Worm (Caenorhabditis elegans) whole organism, L3 larva: ENCODE measurements around the gene Y57A10A.31.

Experiments
- ZK546.5 ChIP-seq: sonication (generic microtip); optimal IDR thresholded peaks from 2 replicates; lab custom pipeline; 2017; ENCODE audit warnings: missing biosample characterization, missing genetic modification characterization
- aly-2 ChIP-seq: fragments of 150-350 bp; optimal IDR thresholded peaks from 2 replicates; lab custom pipeline; 2014; ENCODE audit warnings: missing biosample characterization, missing genetic modification characterization
- ama-1 ChIP-seq: fragments of 150-350 bp; optimal IDR thresholded peaks from 2 replicates; lab custom pipeline; 2018
- ceh-16 ChIP-seq: sonication (generic microtip); optimal IDR thresholded peaks from 2 replicates; lab custom pipeline; 2017; ENCODE audit warnings: missing biosample characterization, missing genetic modification characterization
- ceh-28 ChIP-seq: fragments of 150-350 bp; optimal IDR thresholded peaks from 2 replicates; lab custom pipeline; 2014; ENCODE audit warnings: missing biosample characterization, missing genetic modification reagents, missing genetic modification characterization
- ceh-82 ChIP-seq: fragments of 150-350 bp; optimal IDR thresholded peaks from 2 replicates; lab custom pipeline; 2014; ENCODE audit warnings: missing biosample characterization, missing genetic modification characterization
- ceh-9 ChIP-seq: sonication (generic microtip); optimal IDR thresholded peaks from 2 replicates; lab custom pipeline; 2018; ENCODE audit warnings: missing biosample characterization, missing genetic modification characterization
- daf-12 ChIP-seq: fragments of 150-350 bp; optimal IDR thresholded peaks from 2 replicates; lab custom pipeline; 2014; ENCODE audit warnings: missing biosample characterization, missing genetic modification reagents, missing genetic modification characterization
- egl-27 ChIP-seq: sonication (generic microtip); optimal IDR thresholded peaks from 4 replicates; lab custom pipeline; 2017; ENCODE audit warnings: missing biosample characterization, missing genetic modification reagents, missing genetic modification characterization
- egl-5 ChIP-seq: fragments of 150-350 bp; optimal IDR thresholded peaks from 2 replicates; lab custom pipeline; 2017; ENCODE audit warnings: missing biosample characterization, missing genetic modification reagents, missing genetic modification characterization, inconsistent platforms
- elt-1 ChIP-seq: fragments of 150-350 bp; optimal IDR thresholded peaks from 2 replicates; lab custom pipeline; 2014; ENCODE audit warnings: missing biosample characterization, missing genetic modification characterization
- elt-3 ChIP-seq, 3 experiments: fragments of 150-350 bp in 1 of 3; sonication (generic microtip) in 2 of 3; optimal IDR thresholded peaks; 2 replicates in 2 of 3; 4 replicates in 1 of 3; lab custom pipeline; 2014 to 2017; ENCODE audit warnings: missing biosample characterization in 3 of 3, missing genetic modification characterization in 3 of 3
- eor-1 ChIP-seq, 2 experiments: fragments of 150-350 bp; optimal IDR thresholded peaks; 2 replicates each; lab custom pipeline; 2014 to 2018; ENCODE audit warnings: missing biosample characterization in 2 of 2, missing genetic modification characterization in 2 of 2
- fkh-10 ChIP-seq: sonication (generic microtip); optimal IDR thresholded peaks from 2 replicates; lab custom pipeline; 2017; ENCODE audit warnings: missing biosample characterization, missing genetic modification reagents, missing genetic modification characterization
- fkh-2 ChIP-seq: fragments of 150-350 bp; optimal IDR thresholded peaks from 2 replicates; lab custom pipeline; 2014; ENCODE audit warnings: missing biosample characterization, missing genetic modification reagents, missing genetic modification characterization
- fos-1 ChIP-seq: fragments of 150-350 bp; optimal IDR thresholded peaks from 2 replicates; lab custom pipeline; 2014; ENCODE audit warnings: missing biosample characterization, missing genetic modification characterization
- hmg-11 ChIP-seq: sonication (generic microtip); optimal IDR thresholded peaks from 2 replicates; lab custom pipeline; 2016; ENCODE audit warnings: missing genetic modification characterization, missing compliant biosample characterization
- lin-39 ChIP-seq: fragments of 150-350 bp; optimal IDR thresholded peaks from 2 replicates; lab custom pipeline; 2018; ENCODE audit warnings: missing biosample characterization, missing genetic modification reagents, missing genetic modification characterization
- lsy-12 ChIP-seq: sonication (generic microtip); optimal IDR thresholded peaks from 2 replicates; lab custom pipeline; 2016; ENCODE audit warnings: mild to moderate bottlenecking, missing genetic modification characterization, missing compliant biosample characterization
- mdl-1 ChIP-seq: fragments of 150-350 bp; optimal IDR thresholded peaks from 2 replicates; lab custom pipeline; 2014; ENCODE audit warnings: missing biosample characterization, missing genetic modification characterization
- mml-1 ChIP-seq: fragments of 150-350 bp; sonication (generic microtip); optimal IDR thresholded peaks from 3 replicates; lab custom pipeline; 2014; ENCODE audit warnings: missing biosample characterization, missing genetic modification characterization
- nfya-1 ChIP-seq: sonication (generic microtip); optimal IDR thresholded peaks from 2 replicates; lab custom pipeline; 2017; ENCODE audit warnings: missing genetic modification characterization, mild to moderate bottlenecking, missing compliant biosample characterization, antibody characterized with exemption, moderate library complexity; ENCODE audit not compliant: insufficient read depth
- nhr-11 ChIP-seq: fragments of 150-350 bp; optimal IDR thresholded peaks from 2 replicates; lab custom pipeline; 2014; ENCODE audit warnings: missing biosample characterization, missing genetic modification characterization
- nhr-12 ChIP-seq: fragments of 150-350 bp; optimal IDR thresholded peaks from 2 replicates; lab custom pipeline; 2014; ENCODE audit warnings: missing biosample characterization, missing genetic modification characterization
- nhr-23 ChIP-seq: fragments of 150-350 bp; optimal IDR thresholded peaks from 2 replicates; lab custom pipeline; 2014; ENCODE audit warnings: missing biosample characterization, missing genetic modification reagents, missing genetic modification characterization
- nhr-237 ChIP-seq: fragments of 150-350 bp; optimal IDR thresholded peaks from 2 replicates; lab custom pipeline; 2014; ENCODE audit warnings: missing biosample characterization, missing genetic modification characterization
- nhr-25 ChIP-seq: sonication (generic microtip); optimal IDR thresholded peaks from 2 replicates; lab custom pipeline; 2017; ENCODE audit warnings: missing biosample characterization, missing genetic modification characterization
- nhr-28 ChIP-seq: fragments of 150-350 bp; optimal IDR thresholded peaks from 2 replicates; lab custom pipeline; 2014; ENCODE audit warnings: missing biosample characterization, missing genetic modification characterization
- nhr-67 ChIP-seq: fragments of 150-350 bp; optimal IDR thresholded peaks from 2 replicates; lab custom pipeline; 2014; ENCODE audit warnings: missing biosample characterization, missing genetic modification characterization
- pha-4 ChIP-seq: fragments of 150-350 bp; optimal IDR thresholded peaks from 2 replicates; lab custom pipeline; 2014; ENCODE audit warnings: missing biosample characterization, missing genetic modification reagents, missing genetic modification characterization
- pqm-1 ChIP-seq: fragments of 150-350 bp; optimal IDR thresholded peaks from 2 replicates; lab custom pipeline; 2017; ENCODE audit warnings: missing biosample characterization, missing genetic modification characterization, inconsistent platforms
- snpc-4 ChIP-seq: fragments of 150-350 bp; optimal IDR thresholded peaks from 2 replicates; lab custom pipeline; 2014; ENCODE audit warnings: missing biosample characterization, missing genetic modification characterization
- unc-62 ChIP-seq: fragments of 150-350 bp; sonication (generic microtip); optimal IDR thresholded peaks from 4 replicates; lab custom pipeline; 2014; ENCODE audit warnings: missing biosample characterization, missing genetic modification reagents, missing genetic modification characterization

The Y57A10A.31 gene

ce11 chrII:12289085-12289484, at the start of gene Y57A10A.31:
Gene Y57A10A.31, plus strand, starts transcription at chrII:12289385.
- no peak for TF ChIP-seq ceh-16 (tag; lab: Kevin White, UChicago)
- TF ChIP-seq nhr-28 (tag; lab: Kevin White, UChicago), result no peak
- TF ChIP-seq ceh-82 (tag; lab: Kevin White, UChicago), result no peak
- no peak for TF ChIP-seq ZK546.5 (tag; lab: Kevin White, UChicago)
- TF ChIP-seq ama-1 (lab: Kevin White, UChicago), result no peak
- no peak for TF ChIP-seq nhr-12 (tag; lab: Kevin White, UChicago)
- TF ChIP-seq lsy-12 (tag; lab: Kevin White, UChicago), result no peak
- TF ChIP-seq fkh-2 (tag; lab: Kevin White, UChicago), result no peak
- no peak for TF ChIP-seq mdl-1
- no peak for TF ChIP-seq hmg-11 (tag; lab: Kevin White, UChicago)
- no peak for TF ChIP-seq elt-3 (tag; optimal IDR thresholded peaks at IDR 0.05; lab: Kevin White, UChicago)
- no peak for TF ChIP-seq egl-5 (tag; lab: Kevin White, UChicago)

DNA sequence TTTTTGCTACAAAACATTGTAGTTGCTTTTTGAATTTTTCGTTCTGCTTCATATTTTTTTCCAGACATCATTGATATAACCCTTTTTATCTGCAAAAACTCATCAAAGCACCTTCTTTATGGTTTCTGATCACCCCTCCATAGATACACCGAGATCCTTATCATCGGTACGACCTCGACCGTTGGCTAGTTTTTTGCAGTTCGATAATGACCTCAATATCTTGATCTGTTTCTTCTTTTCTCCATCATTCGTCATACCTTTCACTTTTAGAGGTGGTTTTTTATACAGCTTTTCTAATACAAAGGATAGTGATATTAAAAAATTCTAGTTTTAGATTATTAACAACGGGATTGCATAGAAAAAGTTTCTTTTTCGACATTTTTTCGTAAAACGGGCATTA, 49.7 kb upstream of the Y57A10A.31 start:
- TF ChIP-seq elt-3 (tag; optimal IDR thresholded peaks at IDR 0.05; lab: Kevin White, UChicago) (peak in 2 of 3 experiments; percentile 24 to 34), nhr-237 (tag; lab: Kevin White, UChicago) (no peak), elt-1 (peak; percentile 98), nhr-25 (tag; lab: Kevin White, UChicago) (peak; percentile 96), unc-62 (GFP tag; lab: Kevin White, UChicago) (no peak), ceh-28 (peak; percentile 0), nhr-23 (peak; percentile 90)

DNA sequence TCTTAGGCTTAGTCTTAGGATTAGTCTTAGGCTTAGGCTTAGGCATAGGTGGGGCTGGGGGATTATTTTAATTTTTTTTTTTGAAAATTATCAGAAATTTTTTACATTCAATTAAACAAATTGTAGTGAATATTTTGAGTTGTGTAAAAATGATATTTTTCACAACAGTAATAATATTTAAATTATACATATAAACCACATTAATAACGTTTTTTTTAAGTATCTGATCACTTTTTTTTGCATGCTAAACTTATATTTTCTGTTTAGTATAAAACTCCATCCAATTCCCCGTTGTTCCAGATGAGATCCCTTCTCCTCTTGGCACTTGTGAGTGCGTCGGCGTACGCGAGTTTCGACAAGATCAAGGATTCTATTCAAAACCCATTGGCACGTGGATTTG, 49.1 kb upstream of the Y57A10A.31 start, which contains the start of gene txdc-12.1:
Gene txdc-12.1 (plus strand): TSS at position 301 of the 400 bp plus-strand sequence.
- no peak for TF ChIP-seq nhr-67 (tag; lab: Kevin White, UChicago)
- TF ChIP-seq nfya-1, result no peak
- no peak for TF ChIP-seq eor-1 (tag; optimal IDR thresholded peaks at IDR 0.05; lab: Kevin White, UChicago)
- no peak for TF ChIP-seq mml-1 (tag; lab: Kevin White, UChicago)
- TF ChIP-seq pqm-1, result no peak
- no peak for TF ChIP-seq elt-1
- TF ChIP-seq lin-39 (tag; lab: Kevin White, UChicago), result no peak
- TF ChIP-seq ceh-9 (tag; lab: Kevin White, UChicago), result no peak

- TF ChIP-seq fos-1 (tag; lab: Kevin White, UChicago) (no peak), ceh-28 (peak; percentile 76)
These were observed 47.4 kb upstream of the Y57A10A.31 start for ce11 chrII:12241792-12242191.

ce11 chrII:12242551-12242950, 46.6 kb upstream of the Y57A10A.31 start, which contains the start of gene Y57A10A.24:
Gene Y57A10A.24, plus strand, starts transcription at chrII:12242946.
- TF ChIP-seq aly-2 (no peak), daf-12 (no peak), pha-4 (tag; lab: Kevin White, UChicago) (no peak), egl-27 (tag; lab: Kevin White, UChicago) (no peak), nhr-11 (no peak), lin-39 (tag; lab: Kevin White, UChicago) (no peak)

ce11 chrII:12249042-12249441, 40.1 kb upstream of the Y57A10A.31 start, which contains the start of gene tag-276:
Gene tag-276, minus strand, starts transcription at chrII:12249142.
- TF ChIP-seq snpc-4 (tag; lab: Kevin White, UChicago), result no peak
- no peak for TF ChIP-seq nhr-23
- no peak for TF ChIP-seq ceh-9 (tag; lab: Kevin White, UChicago)
- TF ChIP-seq fkh-10 (GFP tag; lab: Kevin White, UChicago), result no peak
- no peak for TF ChIP-seq nhr-28 (tag; lab: Kevin White, UChicago)
